Worm (Caenorhabditis elegans) whole organism, midembryonic: Measurements from ENCODE around the gene F13B6.2.

Experiments
- T22C8.4 ChIP-seq: fragments of 200-800 bp; sonication (Bioruptor generic); IDR thresholded peaks from 2 replicates; pipeline ENCODE4 v1.3.6; 2022; ENCODE audit warnings: missing genetic modification characterization, missing compliant biosample characterization
- cog-1 ChIP-seq: sonication (generic microtip); optimal IDR thresholded peaks from 2 replicates; lab custom pipeline; 2016; ENCODE audit warnings: missing genetic modification characterization, missing compliant biosample characterization
- flt-1 ChIP-seq: fragments of 200-800 bp; sonication (Bioruptor generic); IDR thresholded peaks from 2 replicates; pipeline ENCODE4 v1.3.6; 2022; ENCODE audit warnings: missing genetic modification characterization, missing compliant biosample characterization
- ref-1 ChIP-seq: fragments of 200-800 bp; sonication (Bioruptor generic); conservative IDR thresholded peaks from 2 replicates; pipeline ENCODE4 v1.3.6; 2022; ENCODE audit warnings: missing genetic modification reagents, missing genetic modification characterization, missing compliant biosample characterization
- tab-1 ChIP-seq: fragments of 200-800 bp; sonication (Bioruptor generic); IDR thresholded peaks from 2 replicates; pipeline ENCODE4 v1.3.6; 2022; ENCODE audit warnings: missing genetic modification characterization, missing compliant biosample characterization
- ztf-23 ChIP-seq: fragments of 200-800 bp; sonication (Bioruptor generic); IDR thresholded peaks from 2 replicates; pipeline ENCODE4 v1.3.6; 2022; ENCODE audit warnings: missing genetic modification reagents, missing genetic modification characterization, missing compliant biosample characterization
- ztf-29 ChIP-seq: fragments of 200-800 bp; sonication (Bioruptor generic); IDR thresholded peaks from 2 replicates; pipeline ENCODE4 v1.3.6; 2022; ENCODE audit warnings: missing genetic modification reagents, missing genetic modification characterization, missing compliant biosample characterization

- TF ChIP-seq ztf-23 (GFP tag; lab: Robert Waterston, UW) (no peak), cog-1 (tag; lab: Kevin White, UChicago) (no peak), ztf-29 (GFP tag; lab: Robert Waterston, UW) (no peak), flt-1 (GFP tag; lab: Robert Waterston, UW) (no peak), ref-1 (GFP tag; lab: Robert Waterston, UW) (no peak), T22C8.4 (GFP tag; lab: Robert Waterston, UW) (no peak), tab-1 (GFP tag; lab: Robert Waterston, UW) (no peak)
Observed at ce11 chrIV:7445236-7445635, 14.9 kb downstream of the F13B6.2 start, which contains the start of gene valv-1.
